Fruit fly (Drosophila melanogaster) S2 (cell line): Measurements from ENCODE around the gene Polr2C.

ENCODE experiments used
- CG8478 ChIP-seq: fragments of >200 bp; optimal IDR thresholded peaks from 2 replicates; lab custom pipeline; 2018
- CTCF ChIP-seq, 2 experiments: fragments of >200 bp; optimal IDR thresholded peaks; 2 replicates each; lab custom pipeline; 2018

The Polr2C gene

DNA sequence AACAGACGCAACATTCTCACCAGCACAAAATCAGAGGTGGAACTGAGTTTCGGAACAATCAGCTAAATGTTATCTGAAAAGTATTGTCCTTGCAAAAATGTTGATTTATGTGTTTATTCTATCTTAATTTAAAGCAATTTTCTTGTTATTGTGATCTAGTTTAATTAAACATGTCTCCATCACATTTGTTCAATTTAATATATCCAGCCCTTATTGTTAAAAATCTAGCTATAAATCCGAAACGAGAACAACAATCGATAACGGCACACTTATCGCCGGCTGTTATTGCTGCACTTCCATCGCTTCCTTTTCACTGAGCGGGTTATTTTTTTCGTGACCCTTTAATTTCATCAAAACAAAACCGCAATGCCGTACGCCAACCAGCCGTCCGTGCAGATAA is at the start of gene Polr2C, which contains the start of the genes GatC and PolG2:
Gene Polr2C, plus strand, starts transcription at position 280 of the 400 bp plus-strand sequence.
Gene GatC, minus strand, starts transcription at position 48 of the 400 bp plus-strand sequence.
Gene PolG2, minus strand, starts transcription at position 48 of the 400 bp plus-strand sequence.
- no peak for TF ChIP-seq CTCF (optimal IDR thresholded peaks at IDR 0.05; lab: Kevin White, UChicago)
- no peak for TF ChIP-seq CG8478 (lab: Kevin White, UChicago)

DNA sequence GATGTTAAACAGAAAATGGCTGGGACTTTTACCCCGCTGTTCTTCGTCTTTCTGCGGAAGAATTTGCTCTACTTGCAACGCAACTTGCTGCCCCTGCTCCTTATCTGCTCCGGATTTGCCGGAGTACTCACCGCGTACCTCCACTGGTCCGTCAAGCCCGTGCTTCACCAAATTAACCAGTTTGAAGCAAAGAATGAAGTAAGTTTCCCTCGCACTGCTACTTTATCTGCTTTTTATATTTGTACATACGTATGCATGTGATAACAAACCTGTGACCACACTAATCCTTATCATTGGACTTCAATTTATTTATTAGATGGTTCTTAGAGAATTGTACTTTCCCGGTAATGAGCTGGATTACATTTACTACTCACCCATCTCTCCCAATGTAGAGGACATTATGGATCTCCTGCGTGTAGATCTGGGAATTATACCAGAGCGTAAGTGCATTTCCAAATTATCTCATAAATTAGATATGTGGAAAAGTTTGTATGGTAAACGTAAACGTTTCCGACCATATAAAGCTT is 48.9 kb upstream of the Polr2C start, which contains the start of gene CG16890:
Gene CG16890, minus strand, starts transcription at position 184 of the 527 bp plus-strand sequence.
- TF ChIP-seq CG8478 (lab: Kevin White, UChicago) (no peak), CTCF (optimal IDR thresholded peaks at IDR 0.05; lab: Kevin White, UChicago) (no peak)

DNA sequence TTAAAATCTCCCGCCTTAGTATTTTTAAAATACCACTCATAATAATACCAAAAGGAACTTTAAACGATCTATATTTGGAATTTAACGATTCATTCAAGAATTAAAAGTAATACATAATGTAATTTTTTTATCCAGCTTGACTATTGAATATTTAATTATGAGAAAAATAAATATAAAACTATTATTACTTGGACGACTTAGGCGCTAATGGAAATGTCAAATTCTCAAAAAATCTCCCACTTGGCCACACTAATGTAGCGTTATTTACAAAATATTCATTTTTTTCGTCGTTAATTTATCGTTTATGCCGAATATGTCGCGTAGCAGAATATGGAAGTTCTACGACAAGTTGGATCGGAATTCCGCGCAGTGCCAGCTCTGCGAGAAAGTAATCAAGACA is 42.4 kb upstream of the Polr2C start, which contains the start of gene CG16863:
Gene CG16863, plus strand, starts transcription at position 245 of the 400 bp plus-strand sequence.
- TF ChIP-seq CG8478 (lab: Kevin White, UChicago) (no peak), CTCF (optimal IDR thresholded peaks at IDR 0.05; lab: Kevin White, UChicago) (no peak)

DNA sequence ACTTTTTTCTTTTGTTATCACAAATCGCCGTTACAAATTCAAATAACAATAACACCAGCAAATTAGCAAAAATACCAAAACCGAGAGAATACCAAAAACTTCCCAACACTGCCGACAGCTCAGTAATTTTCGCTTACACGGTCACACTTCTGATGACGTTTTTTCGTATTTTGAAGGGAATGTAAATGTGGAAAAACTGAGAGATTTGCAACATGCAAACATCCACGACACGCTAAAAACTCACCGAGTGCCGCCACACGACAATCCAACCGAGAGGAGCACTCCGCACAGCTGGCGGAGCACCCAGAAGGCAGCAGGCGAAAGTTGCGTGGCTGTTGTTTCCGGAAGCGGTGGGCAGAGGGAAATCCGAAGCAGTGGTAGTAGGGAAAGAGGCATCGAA is 39.7 kb upstream of the Polr2C start, which contains the start of gene Sec71:
Gene Sec71, plus strand, starts transcription at position 117 of the 400 bp plus-strand sequence.
- TF ChIP-seq CTCF (optimal IDR thresholded peaks at IDR 0.05; lab: Kevin White, UChicago) (no peak), CG8478 (lab: Kevin White, UChicago) (no peak)

DNA sequence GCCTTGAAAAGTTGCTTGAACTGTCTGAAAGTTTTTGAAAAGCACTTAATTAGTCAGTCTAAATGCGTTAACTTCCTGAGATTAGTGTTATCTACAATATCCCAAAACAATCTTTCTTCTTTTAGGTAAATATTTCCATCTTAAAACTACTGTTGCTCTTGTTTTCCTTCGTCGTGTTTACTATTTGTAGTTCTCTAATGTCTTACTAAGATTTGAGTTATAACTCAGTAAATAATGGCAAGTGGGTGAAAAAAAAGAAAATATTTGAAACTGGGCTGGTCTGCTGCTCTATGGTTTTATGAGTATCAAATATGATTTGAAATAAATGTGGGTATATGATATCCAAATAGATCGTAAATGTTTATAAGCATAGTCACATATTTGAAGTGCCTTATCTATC is 32.0 kb upstream of the Polr2C start:
- TF ChIP-seq CTCF (optimal IDR thresholded peaks at IDR 0.05; lab: Kevin White, UChicago) (no peak), CG8478 (lab: Kevin White, UChicago) (no peak)

DNA sequence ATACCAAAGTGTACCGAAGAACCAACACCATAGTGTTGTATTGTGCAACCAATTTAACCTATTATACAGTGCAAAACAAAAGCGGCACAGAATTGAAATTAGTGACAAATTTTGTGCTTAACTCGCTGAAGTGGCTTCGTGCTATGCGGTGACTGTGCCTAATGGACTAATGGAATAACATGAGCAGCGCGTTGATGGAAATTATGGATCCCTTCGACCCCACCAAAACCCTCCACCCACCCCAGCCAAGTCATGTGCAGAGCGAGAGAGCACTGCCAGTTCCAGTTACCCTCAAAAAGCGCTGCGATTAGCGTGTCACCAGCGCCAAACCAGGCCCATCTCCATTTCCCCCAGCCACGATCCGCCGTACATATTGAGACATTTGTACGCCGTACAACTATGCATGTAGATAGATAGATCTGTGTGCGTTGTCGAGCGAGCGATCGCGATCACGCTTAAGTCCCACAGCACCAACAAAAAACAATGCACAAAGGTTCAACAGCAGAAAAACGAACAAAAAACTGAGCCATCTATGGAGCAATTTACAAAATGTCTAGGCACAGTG is 31.0 kb upstream of the Polr2C start:
- TF ChIP-seq CG8478 (lab: Kevin White, UChicago) = no peak
- no peak for TF ChIP-seq CTCF (optimal IDR thresholded peaks at IDR 0.05; lab: Kevin White, UChicago)

DNA sequence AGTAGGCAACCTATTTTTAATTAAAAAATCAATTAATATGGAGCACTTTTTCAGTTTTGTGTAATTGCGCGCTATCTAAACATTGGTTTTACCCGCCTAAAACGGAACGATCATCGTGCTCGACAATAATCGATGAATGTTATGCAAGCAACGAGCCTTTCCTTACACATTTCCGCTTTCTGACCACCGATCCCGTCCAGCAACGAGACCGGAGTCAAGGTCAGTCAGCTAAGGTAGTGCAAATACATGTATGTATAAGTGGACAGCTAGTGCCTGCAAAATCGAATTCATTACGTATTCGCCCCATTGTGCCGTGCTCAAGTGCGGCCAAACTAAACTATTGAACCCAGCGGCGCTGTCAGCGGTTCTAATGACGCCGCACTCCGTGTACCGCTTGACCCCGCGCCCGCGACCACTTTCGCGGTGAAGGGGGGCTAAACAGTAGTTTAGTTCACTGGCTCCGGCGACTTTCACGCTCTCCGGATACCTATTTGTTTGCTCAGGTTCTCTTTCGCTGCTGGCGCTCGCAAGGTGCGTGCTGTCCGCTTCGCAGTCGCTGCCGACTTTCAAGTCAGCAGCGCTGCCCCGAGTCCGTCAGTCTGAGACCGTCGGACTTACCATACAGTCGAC is 30.0 kb upstream of the Polr2C start, which contains the start of gene CAH1:
Gene CAH1, plus strand, starts transcription at position 595 of the 630 bp plus-strand sequence.
- TF ChIP-seq CG8478 (lab: Kevin White, UChicago) = no peak

DNA sequence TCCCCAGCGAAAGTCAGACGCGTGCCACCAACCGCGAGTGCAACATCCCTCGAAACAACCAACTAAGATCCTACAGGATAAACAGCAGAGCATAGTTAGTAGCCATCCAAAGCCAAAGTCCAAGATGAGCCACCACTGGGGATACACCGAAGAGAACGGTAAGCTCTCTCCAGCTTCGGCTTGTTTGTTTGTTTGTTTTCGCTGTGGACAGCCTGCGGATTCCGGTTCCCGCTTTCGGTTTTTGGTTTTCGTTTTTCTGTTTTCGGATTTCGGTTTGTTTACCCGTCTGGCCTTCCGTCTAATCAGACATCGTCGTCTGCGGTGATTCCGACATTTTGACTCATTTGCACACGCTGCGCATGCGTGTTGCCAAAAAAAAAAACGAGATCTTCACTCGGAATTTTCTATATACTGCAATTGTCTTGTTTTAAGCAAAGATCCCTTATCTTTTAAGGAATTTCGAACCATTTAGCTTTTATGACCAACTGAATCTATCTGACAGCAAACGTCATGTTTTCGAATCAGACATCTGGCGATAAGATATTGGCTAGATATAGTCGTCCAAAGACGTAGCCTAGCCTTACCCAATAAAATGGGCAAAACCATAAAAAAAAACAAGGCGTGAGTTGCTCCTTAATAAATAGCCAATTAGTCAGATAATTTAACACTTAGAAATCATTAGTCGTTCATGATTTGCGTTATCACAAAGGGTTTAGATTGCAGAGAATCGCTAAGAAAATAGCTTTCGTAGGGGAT is 29.2 kb upstream of the Polr2C start:
- TF ChIP-seq CTCF (optimal IDR thresholded peaks at IDR 0.05; lab: Kevin White, UChicago) = no peak
- no peak for TF ChIP-seq CG8478 (lab: Kevin White, UChicago)

DNA sequence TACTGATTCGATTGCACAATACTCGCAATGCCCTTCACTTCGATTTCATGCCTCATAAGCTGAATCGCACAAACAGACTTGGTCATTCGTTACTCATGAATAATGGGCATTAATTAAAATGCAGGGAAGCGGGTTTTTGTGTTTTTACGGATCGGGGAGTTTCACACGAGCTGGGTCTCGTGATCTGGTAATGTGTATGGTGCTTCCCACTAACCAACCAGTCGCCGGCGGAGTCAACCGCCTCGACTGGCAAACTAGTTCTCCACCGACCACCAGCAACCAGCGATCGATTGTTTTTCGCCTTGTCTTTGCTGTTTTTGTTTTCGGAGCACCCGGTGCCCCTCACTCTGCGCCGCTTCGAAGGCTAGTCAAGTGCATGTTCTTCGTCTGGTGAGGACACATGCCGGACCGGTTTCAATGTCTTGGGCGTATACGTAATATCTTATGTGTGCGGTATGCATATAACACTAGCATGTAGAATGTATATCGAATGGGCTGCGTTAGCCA is 28.5 kb upstream of the Polr2C start:
- TF ChIP-seq CTCF (optimal IDR thresholded peaks at IDR 0.05; lab: Kevin White, UChicago) = no peak
- TF ChIP-seq CG8478 (lab: Kevin White, UChicago) = no peak

DNA sequence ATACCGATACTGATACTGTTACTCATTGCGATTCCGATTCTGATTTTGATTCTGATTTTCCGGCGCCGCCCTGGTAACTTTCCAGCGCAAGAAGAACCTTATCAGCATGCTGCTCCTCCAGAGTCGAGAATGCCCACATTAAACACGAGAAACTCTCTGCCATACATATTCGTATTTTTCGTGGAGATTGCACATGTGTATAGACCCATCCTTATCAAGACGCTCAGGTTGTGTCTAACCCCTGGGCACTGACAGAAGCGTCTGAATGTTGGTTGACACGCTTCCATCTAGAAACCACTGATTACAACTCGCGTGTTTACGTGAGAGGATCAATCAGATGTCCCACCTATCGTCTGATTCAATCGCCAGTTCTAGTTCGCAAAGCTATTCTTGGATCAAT is 28.0 kb upstream of the Polr2C start:
- no peak for TF ChIP-seq CG8478 (lab: Kevin White, UChicago)

DNA sequence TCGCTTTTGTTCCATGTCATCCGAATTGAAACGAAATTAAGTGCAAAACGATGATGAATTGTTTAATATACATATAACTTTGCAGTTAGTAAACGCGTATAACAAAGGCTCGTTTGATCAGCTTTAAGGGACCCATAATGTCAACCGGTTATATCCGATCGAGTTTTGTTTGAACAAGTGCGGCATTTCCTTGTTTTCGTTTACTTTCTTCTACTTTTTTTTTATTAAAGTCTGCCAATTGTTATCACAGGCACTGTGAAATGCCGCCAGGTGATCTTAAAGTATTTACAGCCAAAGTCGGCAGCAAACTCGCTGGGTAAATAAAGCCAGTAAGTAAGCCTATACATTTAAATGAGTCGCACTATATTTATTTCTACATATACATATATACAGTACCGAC is 26.0 kb upstream of the Polr2C start:
- TF ChIP-seq CG8478 (lab: Kevin White, UChicago) (no peak), CTCF (optimal IDR thresholded peaks at IDR 0.05; lab: Kevin White, UChicago) (no peak)

DNA sequence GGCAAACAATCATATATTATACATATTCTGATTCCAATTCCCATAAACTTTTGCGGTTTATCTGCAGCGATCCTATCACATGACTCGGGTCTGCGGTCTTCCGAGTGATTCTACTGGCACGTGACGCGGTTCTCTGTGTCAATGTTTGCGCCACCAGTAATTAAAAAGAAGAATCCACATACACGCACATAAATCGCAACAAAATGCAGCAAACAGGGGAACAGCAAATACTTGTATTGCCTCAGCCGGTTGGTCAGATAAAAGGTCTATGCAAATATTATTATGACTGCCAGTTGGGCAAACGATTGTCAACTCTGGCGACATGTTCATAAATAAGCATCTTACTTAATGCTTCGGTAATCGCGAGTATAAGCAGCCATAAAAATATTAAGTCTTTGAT is 25.2 kb upstream of the Polr2C start:
- TF ChIP-seq CTCF (optimal IDR thresholded peaks at IDR 0.05; lab: Kevin White, UChicago) (no peak), CG8478 (lab: Kevin White, UChicago) (no peak)

DNA sequence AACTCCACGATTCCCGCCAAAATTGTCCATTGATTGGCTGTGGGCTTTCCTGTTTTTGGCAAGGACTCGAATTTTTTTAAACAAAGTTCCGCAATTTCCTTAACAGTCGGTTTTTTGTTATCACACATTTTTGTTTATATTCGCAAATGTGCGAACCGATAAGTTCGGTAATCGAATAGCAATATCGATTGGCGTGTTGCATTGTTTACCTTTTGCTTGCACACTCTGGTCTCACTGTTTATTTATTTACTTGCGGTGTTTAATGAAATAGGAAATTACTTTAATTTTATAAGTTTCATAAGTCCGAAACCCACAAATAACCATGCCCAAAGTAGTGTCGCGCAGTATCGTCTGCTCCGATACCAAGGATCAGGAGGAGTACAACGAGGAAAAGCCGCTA is 21.8 kb upstream of the Polr2C start, which contains the start of the genes Adat1 and CG16865:
Gene Adat1, minus strand, starts transcription at position 152 of the 400 bp plus-strand sequence.
Gene CG16865, plus strand, starts transcription at position 200 of the 400 bp plus-strand sequence.
- TF ChIP-seq CG8478 (lab: Kevin White, UChicago) (no peak), CTCF (optimal IDR thresholded peaks at IDR 0.05; lab: Kevin White, UChicago) (peak in 1 of 2 experiments; percentile 12)

DNA sequence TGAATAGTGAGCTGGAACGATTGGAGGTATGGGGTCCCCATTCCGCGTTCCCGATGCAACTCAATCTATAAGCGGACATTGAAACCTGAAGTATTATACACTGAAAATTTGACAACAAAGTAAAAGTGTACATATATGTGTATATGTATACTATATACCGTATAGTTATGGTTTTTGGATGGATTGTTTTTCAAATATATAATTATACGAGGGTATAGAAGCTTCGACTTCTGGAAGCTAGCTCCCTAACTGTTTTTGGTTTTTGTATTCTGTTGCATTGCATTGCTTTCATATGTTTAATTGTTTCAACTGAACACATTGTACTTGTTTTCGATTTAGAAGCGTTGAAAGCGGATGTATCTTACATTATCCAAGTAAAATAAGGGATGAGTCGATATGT is 20.0 kb upstream of the Polr2C start, which contains the start of gene CG16888:
Gene CG16888, minus strand, starts transcription at position 101 of the 400 bp plus-strand sequence.
- no peak for TF ChIP-seq CG8478 (lab: Kevin White, UChicago)
- no peak for TF ChIP-seq CTCF (optimal IDR thresholded peaks at IDR 0.05; lab: Kevin White, UChicago)
